Worm (Caenorhabditis elegans) whole organism, early embryonic: ENCODE measurements around the gene K02F3.12.

Source experiments
- F13C5.2 ChIP-seq: sonication (generic microtip); optimal IDR thresholded peaks from 2 replicates; lab custom pipeline; 2017; ENCODE audit warnings: mild to moderate bottlenecking, missing genetic modification characterization, inconsistent platforms, missing compliant biosample characterization
- ama-1 ChIP-seq: fragments of 150-350 bp; optimal IDR thresholded peaks from 2 replicates; lab custom pipeline; 2014
- ceh-36 ChIP-seq: sonication (generic microtip); optimal IDR thresholded peaks from 2 replicates; lab custom pipeline; 2016; ENCODE audit warnings: missing genetic modification characterization, inconsistent platforms, missing compliant biosample characterization
- flt-1 ChIP-seq: fragments of 200-800 bp; sonication (Bioruptor generic); IDR thresholded peaks from 2 replicates; pipeline ENCODE4 v1.3.6; 2022; ENCODE audit warnings: missing genetic modification characterization, missing compliant biosample characterization
- hmbx-1 ChIP-seq: sonication (generic microtip); optimal IDR thresholded peaks from 2 replicates; lab custom pipeline; 2016; ENCODE audit warnings: mild to moderate bottlenecking, missing genetic modification characterization, missing compliant biosample characterization
- pes-1 ChIP-seq: fragments of 200-800 bp; sonication (Bioruptor generic); IDR thresholded peaks from 2 replicates; pipeline ENCODE4 v1.3.6; 2022; ENCODE audit warnings: missing genetic modification reagents, missing genetic modification characterization, missing compliant biosample characterization
- sea-1 ChIP-seq: fragments of 200-800 bp; sonication (Bioruptor generic); conservative IDR thresholded peaks from 2 replicates; pipeline ENCODE4 v1.3.6; 2022; ENCODE audit warnings: missing genetic modification characterization, missing compliant biosample characterization
- tbx-11 ChIP-seq: fragments of 200-800 bp; sonication (Bioruptor generic); IDR thresholded peaks from 2 replicates; pipeline ENCODE4 v1.3.6; 2022; ENCODE audit warnings: missing genetic modification characterization, missing compliant biosample characterization
- tra-4 ChIP-seq: sonication (generic microtip); optimal IDR thresholded peaks from 2 replicates; lab custom pipeline; 2017; ENCODE audit warnings: missing genetic modification characterization, missing compliant biosample characterization

DNA sequence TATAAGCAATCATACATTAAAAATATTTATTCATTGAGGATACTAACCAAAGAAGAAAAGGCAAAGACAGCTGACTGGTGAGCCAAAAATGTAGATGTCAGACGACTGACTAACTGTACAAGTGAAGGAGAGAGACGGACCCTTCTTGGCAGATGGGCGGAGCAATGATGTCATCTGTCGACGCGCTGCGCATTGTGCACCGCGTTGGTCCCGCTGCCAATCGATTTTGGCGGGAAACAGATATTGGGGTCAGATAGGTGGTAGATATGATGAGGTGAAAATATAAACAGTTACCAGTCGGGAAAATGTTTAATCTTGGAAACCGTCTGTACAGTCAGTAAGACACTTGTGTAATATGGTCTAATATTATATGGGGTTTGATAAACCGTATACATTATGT is 13.5 kb downstream of the K02F3.12 start, which contains the start of gene T24C4.2:
- no peak for TF ChIP-seq ama-1 (lab: Kevin White, UChicago)
- TF ChIP-seq sea-1, result no peak
- no peak for TF ChIP-seq F13C5.2 (tag; lab: Kevin White, UChicago)
- TF ChIP-seq hmbx-1 (tag; lab: Kevin White, UChicago), result no peak
- no peak for TF ChIP-seq tbx-11 (GFP tag; lab: Robert Waterston, UW)
- TF ChIP-seq pes-1 (GFP tag; lab: Robert Waterston, UW), result no peak
- no peak for TF ChIP-seq ceh-36
- no peak for TF ChIP-seq flt-1 (GFP tag; lab: Robert Waterston, UW)
- TF ChIP-seq tra-4 (tag; lab: Kevin White, UChicago), result no peak
